Worm (Caenorhabditis elegans) whole organism, early embryonic: Measurements from ENCODE around the gene B0281.6.

Experiments used
- F13C5.2 ChIP-seq: sonication (generic microtip); optimal IDR thresholded peaks from 2 replicates; lab custom pipeline; 2017; ENCODE audit warnings: mild to moderate bottlenecking, missing genetic modification characterization, inconsistent platforms, missing compliant biosample characterization
- ama-1 ChIP-seq: fragments of 150-350 bp; optimal IDR thresholded peaks from 2 replicates; lab custom pipeline; 2014
- ceh-13 ChIP-seq: fragments of 200-800 bp; sonication (Bioruptor generic); optimal IDR thresholded peaks from 2 replicates; lab custom pipeline; 2018; ENCODE audit warnings: mild to moderate bottlenecking, missing genetic modification characterization, missing compliant biosample characterization
- ceh-36 ChIP-seq: sonication (generic microtip); optimal IDR thresholded peaks from 2 replicates; lab custom pipeline; 2016; ENCODE audit warnings: missing genetic modification characterization, inconsistent platforms, missing compliant biosample characterization
- hnd-1 ChIP-seq: sonication (generic microtip); optimal IDR thresholded peaks from 2 replicates; lab custom pipeline; 2016; ENCODE audit warnings: missing genetic modification characterization, missing compliant biosample characterization
- pes-1 ChIP-seq: fragments of 200-800 bp; sonication (Bioruptor generic); IDR thresholded peaks from 2 replicates; pipeline ENCODE4 v1.3.6; 2022; ENCODE audit warnings: missing genetic modification reagents, missing genetic modification characterization, missing compliant biosample characterization
- scrt-1 ChIP-seq: fragments of 200-800 bp; sonication (Bioruptor generic); IDR thresholded peaks from 2 replicates; pipeline ENCODE4 v1.3.6; 2022; ENCODE audit warnings: missing genetic modification characterization, missing compliant biosample characterization
- tbx-11 ChIP-seq: fragments of 200-800 bp; sonication (Bioruptor generic); IDR thresholded peaks from 2 replicates; pipeline ENCODE4 v1.3.6; 2022; ENCODE audit warnings: missing genetic modification characterization, missing compliant biosample characterization

DNA sequence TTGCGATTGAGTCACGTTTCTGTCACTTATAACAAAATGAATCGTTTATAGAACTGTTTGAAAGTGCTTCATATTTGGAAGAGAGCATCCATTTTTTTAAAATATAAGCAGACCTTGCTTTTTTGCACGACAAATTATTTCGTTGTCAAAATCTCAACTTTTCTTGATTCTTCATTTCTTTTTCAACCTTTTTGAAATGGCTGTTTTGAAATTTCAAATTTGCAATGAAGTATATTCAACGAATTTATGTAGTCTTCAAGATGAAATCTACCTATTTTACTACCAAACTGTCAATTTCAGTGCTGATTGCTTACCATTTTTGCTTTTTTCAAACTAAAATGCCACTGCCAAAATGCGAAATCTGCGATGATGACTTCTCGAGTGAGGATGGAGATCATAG lies 4.5 kb upstream of the B0281.6 start, which contains the start of gene B0281.3:
- TF ChIP-seq ama-1 (lab: Kevin White, UChicago) = no peak
- no peak for TF ChIP-seq ceh-36 (tag; lab: Kevin White, UChicago)
- no peak for TF ChIP-seq tbx-11
- TF ChIP-seq hnd-1 (tag; lab: Kevin White, UChicago) = no peak
- no peak for TF ChIP-seq scrt-1
- no peak for TF ChIP-seq ceh-13 (GFP tag; lab: Kevin White, UChicago)
- no peak for TF ChIP-seq F13C5.2 (tag; lab: Kevin White, UChicago)
- TF ChIP-seq pes-1 (GFP tag; lab: Robert Waterston, UW) = no peak
